Worm (Caenorhabditis elegans): ENCODE results near the gene argk-1.
A peak's percentile ranks its signal among the peaks of the same experiment; 100 is the strongest.

Gene argk-1

DNA sequence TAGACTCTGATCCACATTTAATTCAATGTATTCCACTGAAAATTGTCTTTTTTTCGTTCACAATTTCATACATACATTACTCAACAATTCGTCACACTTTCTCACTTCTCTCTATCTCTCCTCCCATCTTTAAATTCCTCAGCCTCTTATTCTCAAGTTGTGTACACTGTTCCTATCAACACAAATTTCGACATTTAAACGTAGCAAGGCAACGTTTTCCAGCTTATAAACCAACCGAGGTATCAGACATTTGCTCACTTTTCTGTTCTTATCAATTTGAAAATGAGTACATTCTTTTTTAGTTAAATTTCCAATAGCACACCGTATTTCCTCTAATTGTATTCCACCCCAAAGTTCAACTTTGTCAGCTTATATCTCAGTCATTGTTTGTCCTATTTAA lies 17.2 kb downstream of the argk-1 start, which contains the start of gene skr-3 (continued):
- TF ChIP-seq mep-1 (tag; optimal IDR thresholded peaks at IDR 0.05): no peak
- TF ChIP-seq ceh-62 (tag; optimal IDR thresholded peaks at IDR 0.05): no peak
- TF ChIP-seq hmg-1.1 (GFP tag; IDR thresholded peaks at IDR 0.05): no peak

DNA sequence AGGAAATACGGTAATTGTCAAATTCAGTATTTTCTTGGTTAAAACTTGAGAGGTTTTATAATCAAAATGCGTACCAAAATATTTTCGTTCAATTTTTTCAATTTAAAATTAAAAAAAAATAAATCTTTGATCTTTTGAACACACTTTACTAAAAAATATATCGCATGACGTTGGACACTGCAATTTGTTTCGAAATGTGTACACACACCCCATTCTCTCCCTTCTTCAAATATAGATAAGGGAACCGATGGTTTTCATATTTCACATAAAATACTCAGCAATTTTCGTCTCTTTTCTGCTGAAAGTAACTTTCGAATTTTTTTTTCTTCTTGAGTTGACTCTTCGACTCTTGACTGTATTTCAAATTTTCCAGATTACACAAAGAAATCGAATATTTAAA lies 17.8 kb downstream of the argk-1 start:
- TF ChIP-seq daf-16 (GFP tag; optimal IDR thresholded peaks at IDR 0.05) (no peak), daf-16 (tag; optimal IDR thresholded peaks at IDR 0.05) (peak; percentile 29), dve-1 (tag; optimal IDR thresholded peaks at IDR 0.05; ENCODE audit: insufficient read depth) (peak; percentile 32), ztf-11 (tag; optimal IDR thresholded peaks at IDR 0.05) (no peak), nhr-28 (tag; optimal IDR thresholded peaks at IDR 0.05) (peak; percentile 60), dmd-6 (GFP tag; IDR thresholded peaks at IDR 0.05) (peak; percentile 12; the same call in 1 of the 2 replicates), pqm-1 (tag; optimal IDR thresholded peaks at IDR 0.05) (peak; percentile 1), lin-1 (GFP tag; IDR thresholded peaks at IDR 0.05) (no peak), pha-4 (GFP tag; IDR thresholded peaks at IDR 0.05) (no peak), pha-4 (tag; optimal IDR thresholded peaks at IDR 0.05) (peak; percentile 7)

DNA sequence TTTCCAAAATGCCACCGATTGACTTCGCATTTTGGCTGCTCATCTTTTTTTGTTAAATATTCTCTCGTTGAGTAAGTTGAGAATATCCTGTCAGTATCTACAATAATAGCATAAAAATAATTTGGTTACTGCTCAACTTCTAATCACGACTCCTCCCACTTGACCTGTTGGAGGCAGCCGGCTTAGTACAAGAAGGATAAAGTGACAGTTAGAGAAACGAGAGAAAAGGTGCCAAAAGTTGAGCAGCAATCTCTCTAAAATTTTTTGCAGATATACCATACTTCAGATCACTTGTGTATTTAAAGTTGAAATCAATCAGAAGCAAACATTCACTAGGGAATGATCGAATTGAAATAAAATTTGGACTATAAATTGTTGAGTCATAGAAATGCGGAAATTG lies 21.0 kb downstream of the argk-1 start, which contains the start of gene nhr-111:
TSS of gene nhr-111 (minus strand) at position 101 of the 400 bp plus-strand sequence.
- TF ChIP-seq vab-7 (GFP tag; IDR thresholded peaks at IDR 0.05): no peak
- TF ChIP-seq gei-8 (GFP tag; optimal IDR thresholded peaks at IDR 0.05): no peak
- no peak for TF ChIP-seq nhr-76 (tag; optimal IDR thresholded peaks at IDR 0.05)
- no peak for TF ChIP-seq skn-1 (tag; optimal IDR thresholded peaks at IDR 0.05)
- TF ChIP-seq aly-2 (tag; optimal IDR thresholded peaks at IDR 0.05): no peak
- TF ChIP-seq nhr-48 (tag; optimal IDR thresholded peaks at IDR 0.05): no peak
- no peak for TF ChIP-seq unc-62 (GFP tag; optimal IDR thresholded peaks at IDR 0.05 in 1 of 2)
- no peak for TF ChIP-seq unc-62 (tag; optimal IDR thresholded peaks at IDR 0.05)
- no peak for TF ChIP-seq F49E8.2 (tag; optimal IDR thresholded peaks at IDR 0.05; ENCODE audit: borderline replicate concordance)
- no peak for TF ChIP-seq hmg-1.1 (GFP tag; IDR thresholded peaks at IDR 0.05)
- TF ChIP-seq R02D3.7 (tag; optimal IDR thresholded peaks at IDR 0.05): no peak
- no peak for TF ChIP-seq set-16 (GFP tag; IDR thresholded peaks at IDR 0.05)

DNA sequence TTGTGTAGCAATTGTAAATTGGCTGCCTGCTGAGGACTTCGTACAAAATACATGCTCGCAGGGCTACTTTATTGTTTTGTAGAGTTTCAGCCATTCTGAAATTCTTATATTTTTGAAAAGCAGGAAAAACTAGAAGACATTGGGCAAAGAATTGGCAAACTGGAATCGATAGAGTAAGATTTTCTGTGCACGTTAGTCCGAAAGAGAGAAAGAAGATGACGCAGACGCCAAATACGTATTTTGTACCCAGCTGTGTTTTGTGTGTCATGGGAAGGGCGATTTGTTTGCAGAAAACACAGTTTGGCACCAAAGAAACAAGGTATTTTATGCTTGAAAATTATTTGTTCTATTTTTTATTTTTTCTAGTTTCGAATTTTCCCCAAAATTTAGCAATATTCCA lies 23.7 kb downstream of the argk-1 start, which contains the start of gene fbxa-143:
TSS of gene fbxa-143 (minus strand) at position 101 of the 400 bp plus-strand sequence.
- TF ChIP-seq nhr-28 (tag; optimal IDR thresholded peaks at IDR 0.05) (peak; percentile 48), lin-38 (GFP tag; IDR thresholded peaks at IDR 0.05) (no peak)

DNA sequence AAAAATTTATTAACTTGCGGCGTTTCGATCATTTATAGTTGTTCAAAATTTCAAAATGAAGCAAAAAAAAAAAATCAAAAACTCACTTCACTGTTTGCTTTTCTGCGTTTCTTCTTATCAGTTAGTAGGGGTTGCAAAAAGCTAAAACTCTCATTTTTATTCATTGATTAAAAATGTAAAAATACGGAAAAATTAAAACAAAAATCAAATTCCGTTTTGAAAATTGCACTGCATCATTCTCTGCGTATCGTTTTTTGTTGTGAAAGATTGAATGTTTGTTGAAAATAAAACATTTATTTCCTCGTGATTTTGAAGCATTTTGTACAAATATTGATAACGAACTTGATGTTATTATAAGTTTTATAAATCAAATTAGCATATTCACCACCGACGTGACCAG lies 25.4 kb downstream of the argk-1 start:
- TF ChIP-seq duxl-1 (tag; optimal IDR thresholded peaks at IDR 0.05; ENCODE audit: poor library complexity): no peak
- TF ChIP-seq dve-1 (tag; optimal IDR thresholded peaks at IDR 0.05; ENCODE audit: insufficient read depth): peak; percentile 38
- TF ChIP-seq spr-1 (tag; optimal IDR thresholded peaks at IDR 0.05): no peak
- TF ChIP-seq gei-8 (GFP tag; optimal IDR thresholded peaks at IDR 0.05): no peak
- TF ChIP-seq nhr-102 (tag; optimal IDR thresholded peaks at IDR 0.05): no peak
- TF ChIP-seq ceh-62 (tag; optimal IDR thresholded peaks at IDR 0.05): no peak
- no peak for TF ChIP-seq dmd-8 (GFP tag; IDR thresholded peaks at IDR 0.05)
- TF ChIP-seq hlh-30 (tag; optimal IDR thresholded peaks at IDR 0.05; ENCODE audit: insufficient read depth): no peak
- no peak for TF ChIP-seq nhr-6 (tag; optimal IDR thresholded peaks at IDR 0.05)
- no peak for TF ChIP-seq lin-15B (tag; optimal IDR thresholded peaks at IDR 0.05)
- no peak for TF ChIP-seq daf-12 (tag; optimal IDR thresholded peaks at IDR 0.05)
- TF ChIP-seq dmd-6 (GFP tag; IDR thresholded peaks at IDR 0.05): no peak
- no peak for TF ChIP-seq unc-130 (GFP tag; optimal IDR thresholded peaks at IDR 0.05)
- TF ChIP-seq zip-2 (tag; optimal IDR thresholded peaks at IDR 0.05): no peak
- no peak for TF ChIP-seq unc-62 (GFP tag; optimal IDR thresholded peaks at IDR 0.05 in 1 of 2)
- TF ChIP-seq unc-62 (tag; optimal IDR thresholded peaks at IDR 0.05): no peak
- no peak for TF ChIP-seq F10B5.3 (tag; optimal IDR thresholded peaks at IDR 0.05)
- TF ChIP-seq arid-1 (GFP tag; conservative IDR thresholded peaks at IDR 0.05): no peak
- TF ChIP-seq D1046.2 (GFP tag; IDR thresholded peaks at IDR 0.05): no peak
- TF ChIP-seq nhr-237 (tag; optimal IDR thresholded peaks at IDR 0.05): no peak
- TF ChIP-seq pqm-1 (tag; optimal IDR thresholded peaks at IDR 0.05): peak; percentile 78
- TF ChIP-seq F49E8.2 (tag; optimal IDR thresholded peaks at IDR 0.05; ENCODE audit: borderline replicate concordance): no peak
- TF ChIP-seq F44E2.7 (GFP tag; IDR thresholded peaks at IDR 0.05): no peak
- no peak for TF ChIP-seq tra-1 (GFP tag; IDR thresholded peaks at IDR 0.05)
- no peak for TF ChIP-seq hmg-1.1 (GFP tag; IDR thresholded peaks at IDR 0.05)
- no peak for TF ChIP-seq daf-16 (GFP tag; optimal IDR thresholded peaks at IDR 0.05)
- TF ChIP-seq daf-16 (tag; optimal IDR thresholded peaks at IDR 0.05): peak; percentile 38

Data from whole organism, L4 larva.